Worm (Caenorhabditis elegans): ENCODE results near the gene pgl-1.

The pgl-1 gene

ce11 chrIV:6956668-6957067, 20.4 kb downstream of the pgl-1 start:
- TF ChIP-seq ces-1 (GFP tag; optimal IDR thresholded peaks at IDR 0.05) (peak; percentile 46), ceh-82 (tag; optimal IDR thresholded peaks at IDR 0.05) (no peak), nhr-11 (tag; optimal IDR thresholded peaks at IDR 0.05) (no peak), tbx-2 (tag; optimal IDR thresholded peaks at IDR 0.05) (peak; percentile 15), pax-3 (tag; optimal IDR thresholded peaks at IDR 0.05) (no peak), aha-1 (tag; optimal IDR thresholded peaks at IDR 0.05) (no peak), sup-37 (GFP tag; optimal IDR thresholded peaks at IDR 0.05) (no peak), jun-1 (tag; optimal IDR thresholded peaks at IDR 0.05) (no peak), ets-5 (GFP tag; IDR thresholded peaks at IDR 0.05) (no peak), C34B4.2 (tag; optimal IDR thresholded peaks at IDR 0.05) (no peak), nhr-76 (tag; optimal IDR thresholded peaks at IDR 0.05) (no peak), nhr-71 (tag; optimal IDR thresholded peaks at IDR 0.05) (peak; percentile 39), lin-39 (tag; optimal IDR thresholded peaks at IDR 0.05) (no peak), rnt-1 (tag; optimal IDR thresholded peaks at IDR 0.05) (no peak), grh-1 (GFP tag; IDR thresholded peaks at IDR 0.05) (no peak), fkh-10 (GFP tag; optimal IDR thresholded peaks at IDR 0.05) (peak; percentile 76), hpl-2 (GFP tag; optimal IDR thresholded peaks at IDR 0.05) (no peak), skn-1 (tag; optimal IDR thresholded peaks at IDR 0.05) (no peak), tlp-1 (tag; optimal IDR thresholded peaks at IDR 0.05) (no peak), pag-3 (tag; optimal IDR thresholded peaks at IDR 0.05; ENCODE audit: borderline replicate concordance, insufficient read depth) (no peak), aly-2 (tag; optimal IDR thresholded peaks at IDR 0.05) (no peak), vab-15 (tag; optimal IDR thresholded peaks at IDR 0.05) (no peak), F16B12.6 (tag; optimal IDR thresholded peaks at IDR 0.05) (no peak), nhr-90 (tag; optimal IDR thresholded peaks at IDR 0.05; ENCODE audit: poor library complexity) (no peak), egl-27 (tag; optimal IDR thresholded peaks at IDR 0.05) (no peak), nhr-84 (tag; optimal IDR thresholded peaks at IDR 0.05) (no peak), lsy-2 (tag; optimal IDR thresholded peaks at IDR 0.05) (peak in 1 of 2 experiments; percentile 29), lir-3 (tag; optimal IDR thresholded peaks at IDR 0.05; ENCODE audit: poor library complexity) (no peak), blmp-1 (tag; optimal IDR thresholded peaks at IDR 0.05) (no peak), hlh-17 (GFP tag; optimal IDR thresholded peaks at IDR 0.05; ENCODE audit: borderline replicate concordance) (no peak), unc-130 (tag; optimal IDR thresholded peaks at IDR 0.05) (no peak), fkh-8 (tag; optimal IDR thresholded peaks at IDR 0.05) (peak; percentile 20), nhr-85 (tag) (no peak), pqm-1 (tag; optimal IDR thresholded peaks at IDR 0.05) (no peak), unc-30 (tag; optimal IDR thresholded peaks at IDR 0.05) (no peak), ceh-8 (GFP tag; optimal IDR thresholded peaks at IDR 0.05) (no peak), mdl-1 (tag; optimal IDR thresholded peaks at IDR 0.05) (no peak), mep-1 (tag; optimal IDR thresholded peaks at IDR 0.05) (peak; percentile 8), unc-86 (tag; optimal IDR thresholded peaks at IDR 0.05) (peak; percentile 56), nhr-20 (tag; optimal IDR thresholded peaks at IDR 0.05) (no peak), isw-1 (GFP tag; IDR thresholded peaks at IDR 0.05) (no peak; the same call in 1 of the 2 replicates), lin-14 (GFP tag; optimal IDR thresholded peaks at IDR 0.05) (peak; percentile 85), elt-2 (tag; optimal IDR thresholded peaks at IDR 0.05) (no peak), ceh-90 (tag; optimal IDR thresholded peaks at IDR 0.05) (no peak), C04F5.9 (tag; optimal IDR thresholded peaks at IDR 0.05) (no peak), efl-1 (optimal IDR thresholded peaks at IDR 0.05) (no peak), efl-1 (GFP tag; optimal IDR thresholded peaks at IDR 0.05 in 1 of 2) (no peak), dsc-1 (tag; optimal IDR thresholded peaks at IDR 0.05) (peak; percentile 23), ama-1 (optimal IDR thresholded peaks at IDR 0.05) (no peak), nhr-28 (tag; optimal IDR thresholded peaks at IDR 0.05) (no peak), fkh-4 (tag; optimal IDR thresholded peaks at IDR 0.05; ENCODE audit: borderline replicate concordance) (no peak), hlh-4 (tag; optimal IDR thresholded peaks at IDR 0.05) (no peak), lin-35 (GFP tag; optimal IDR thresholded peaks at IDR 0.05) (no peak), lin-13 (GFP tag; optimal IDR thresholded peaks at IDR 0.05) (no peak)

Data from whole organism, L1 larva.